Worm (Caenorhabditis elegans): ENCODE measurements around the gene phat-3.

ce11 chrV:4038110-4038509 is 5.6 kb upstream of the phat-3 start, which contains the start of gene C49G7.12:
- TF ChIP-seq nhr-237 (tag; optimal IDR thresholded peaks at IDR 0.05) = no peak
- no peak for TF ChIP-seq unc-62 (GFP tag; optimal IDR thresholded peaks at IDR 0.05)
- no peak for TF ChIP-seq lin-32 (GFP tag; optimal IDR thresholded peaks at IDR 0.05)
- no peak for TF ChIP-seq elt-1 (tag; optimal IDR thresholded peaks at IDR 0.05; ENCODE audit: borderline replicate concordance, insufficient read depth)
- TF ChIP-seq nhr-76 (tag; optimal IDR thresholded peaks at IDR 0.05) = no peak
- no peak for TF ChIP-seq ceh-83 (GFP tag; optimal IDR thresholded peaks at IDR 0.05)
- no peak for TF ChIP-seq mab-5 (tag; optimal IDR thresholded peaks at IDR 0.05)
- no peak for TF ChIP-seq mls-2 (tag; optimal IDR thresholded peaks at IDR 0.05)
- no peak for TF ChIP-seq blmp-1 (tag; optimal IDR thresholded peaks at IDR 0.05)
- TF ChIP-seq ceh-43 (GFP tag; optimal IDR thresholded peaks at IDR 0.05) = no peak
- no peak for TF ChIP-seq nhr-28 (tag; optimal IDR thresholded peaks at IDR 0.05)
